Fruit fly (Drosophila melanogaster) Kc167 (cell line): ENCODE data around the gene CG46304.

Experiments
- h ChIP-seq: fragments of >200 bp; optimal IDR thresholded peaks from 3 replicates; lab custom pipeline; 2018; ENCODE audit warnings: missing external identifiers
- insv ChIP-seq: fragments of >200 bp; optimal IDR thresholded peaks from 3 replicates; lab custom pipeline; 2018; ENCODE audit warnings: missing external identifiers
- psq ChIP-seq: fragments of >200 bp; optimal IDR thresholded peaks from 2 replicates; lab custom pipeline; 2017; ENCODE audit warnings: missing external identifiers
- ttk ChIP-seq: sonication (Bioruptor generic); optimal IDR thresholded peaks from 2 replicates; lab custom pipeline; 2017; ENCODE audit warnings: missing external identifiers

DNA sequence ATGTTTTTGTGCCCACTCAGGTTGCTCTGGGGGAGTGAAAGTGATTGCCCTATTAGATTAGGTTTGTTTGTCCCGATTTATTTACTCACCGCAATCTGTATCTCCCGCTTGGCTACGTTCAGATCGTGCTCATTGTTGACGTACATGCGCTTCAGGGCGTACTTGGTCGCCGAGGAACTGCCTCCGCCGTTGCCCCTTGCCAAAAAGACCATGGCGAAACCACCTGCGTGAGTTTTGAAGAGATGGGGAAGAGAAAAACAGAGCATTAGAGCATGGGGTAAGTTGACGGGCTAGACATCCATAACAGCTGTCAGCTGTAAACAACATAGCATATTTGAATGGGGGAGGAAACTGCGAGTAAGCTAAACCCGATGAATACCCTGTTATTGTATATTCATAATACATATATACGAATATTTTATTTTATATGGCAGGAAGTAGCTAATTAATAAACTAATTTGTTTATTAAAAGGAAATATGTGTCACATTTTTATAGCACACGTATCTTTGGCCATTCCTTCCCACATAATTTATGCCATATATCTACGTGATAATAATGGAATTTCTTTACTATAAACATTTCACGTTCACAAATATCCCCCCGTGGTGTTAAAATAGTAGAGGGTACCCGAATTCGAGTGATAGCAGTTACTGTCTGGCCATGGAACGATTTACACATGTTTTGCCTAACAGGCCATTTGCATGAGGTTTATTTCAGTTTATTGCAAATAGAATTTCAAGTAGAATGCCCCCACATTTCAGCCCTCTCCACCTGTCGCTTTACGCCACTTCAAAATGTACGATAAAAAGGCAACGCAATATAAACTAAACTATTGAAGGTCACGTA lies 19.5 kb downstream of the CG46304 start:
- TF ChIP-seq psq (lab: Kevin White, UChicago) (no peak), h (no peak), insv (lab: Kevin White, UChicago) (no peak), ttk (lab: Kevin White, UChicago) (no peak)
